Fruit fly (Drosophila melanogaster) whole organism, prepupa: Measurements from ENCODE around the gene mRF1.

Source experiments
- Blimp-1 ChIP-seq: fragments of 200-800 bp; sonication (Bioruptor generic); optimal IDR thresholded peaks from 3 replicates; lab custom pipeline; 2017; ENCODE audit warnings: missing biosample characterization, missing genetic modification characterization, mild to moderate bottlenecking, moderate library complexity, missing genetic modification reagents
- CG10631 ChIP-seq: fragments of 200-800 bp; sonication (Bioruptor generic); optimal IDR thresholded peaks from 2 replicates; lab custom pipeline; 2016; ENCODE audit warnings: missing biosample characterization, missing genetic modification characterization
- CG10669 ChIP-seq: fragments of 200-800 bp; sonication (Bioruptor generic); optimal IDR thresholded peaks from 3 replicates; lab custom pipeline; 2018; ENCODE audit warnings: missing biosample characterization, mild to moderate bottlenecking, missing genetic modification characterization, moderate library complexity
- CG11294 ChIP-seq: fragments of 200-800 bp; sonication (Bioruptor generic); IDR thresholded peaks from 2 replicates; pipeline ENCODE4 v1.3.6; 2022; ENCODE audit warnings: missing biosample characterization, missing genetic modification characterization
- CG11902 ChIP-seq: fragments of 200-800 bp; sonication (Bioruptor generic); optimal IDR thresholded peaks from 3 replicates; lab custom pipeline; 2016; ENCODE audit warnings: missing biosample characterization, missing genetic modification characterization
- CG15336 ChIP-seq: fragments of 200-800 bp; sonication (Bioruptor generic); IDR thresholded peaks from 2 replicates; pipeline ENCODE4 v1.3.6; 2022; ENCODE audit warnings: missing biosample characterization, missing genetic modification characterization
- CG1621 ChIP-seq: fragments of 200-800 bp; sonication (Bioruptor generic); optimal IDR thresholded peaks from 3 replicates; lab custom pipeline; 2018; ENCODE audit warnings: missing biosample characterization, mild to moderate bottlenecking, missing genetic modification characterization
- CG16779 ChIP-seq: fragments of 200-800 bp; sonication (Bioruptor generic); optimal IDR thresholded peaks from 3 replicates; lab custom pipeline; 2017; ENCODE audit warnings: missing biosample characterization, mild to moderate bottlenecking, missing genetic modification characterization
- CG3032 ChIP-seq: fragments of 200-800 bp; optimal IDR thresholded peaks from 2 replicates; lab custom pipeline; 2019; ENCODE audit warnings: missing biosample characterization, mild to moderate bottlenecking, missing genetic modification characterization, moderate library complexity
- CG31627 ChIP-seq: fragments of 200-800 bp; sonication (Bioruptor generic); optimal IDR thresholded peaks from 3 replicates; lab custom pipeline; 2016; ENCODE audit warnings: missing biosample characterization, missing genetic modification characterization
- CG32006 ChIP-seq: fragments of 200-800 bp; sonication (Bioruptor generic); optimal IDR thresholded peaks from 3 replicates; lab custom pipeline; 2017; ENCODE audit warnings: missing biosample characterization, mild to moderate bottlenecking, missing genetic modification characterization
- CG34406 ChIP-seq: fragments of 200-800 bp; sonication (Bioruptor generic); optimal IDR thresholded peaks from 3 replicates; lab custom pipeline; 2016; ENCODE audit warnings: missing biosample characterization, missing genetic modification characterization
- CG3919 ChIP-seq: fragments of 200-800 bp; sonication (Bioruptor generic); optimal IDR thresholded peaks from 3 replicates; lab custom pipeline; 2016; ENCODE audit warnings: missing biosample characterization, missing genetic modification characterization
- CG6163 ChIP-seq: fragments of 200-800 bp; sonication (Bioruptor generic); IDR thresholded peaks from 3 replicates; pipeline ENCODE4 v1.3.6; 2022; ENCODE audit warnings: missing biosample characterization, missing genetic modification characterization
- CG6276 ChIP-seq: fragments of 200-800 bp; sonication (Bioruptor generic); optimal IDR thresholded peaks from 2 replicates; lab custom pipeline; 2017; ENCODE audit warnings: missing biosample characterization, mild to moderate bottlenecking, missing genetic modification characterization
- CG6792 ChIP-seq: fragments of 200-800 bp; sonication (Bioruptor generic); optimal IDR thresholded peaks from 3 replicates; lab custom pipeline; 2016; ENCODE audit warnings: missing biosample characterization, missing genetic modification characterization
- CG6854 ChIP-seq: fragments of 200-800 bp; sonication (Bioruptor generic); optimal IDR thresholded peaks from 2 replicates; lab custom pipeline; 2017; ENCODE audit warnings: missing biosample characterization, mild to moderate bottlenecking, missing genetic modification characterization
- CG7368 ChIP-seq: fragments of 200-800 bp; sonication (Bioruptor generic); optimal IDR thresholded peaks from 3 replicates; lab custom pipeline; 2016; ENCODE audit warnings: missing biosample characterization, missing genetic modification characterization
- CG8119 ChIP-seq: fragments of 200-800 bp; sonication (Bioruptor generic); IDR thresholded peaks from 3 replicates; pipeline ENCODE4 v1.3.6; 2022; ENCODE audit warnings: missing biosample characterization, missing genetic modification characterization
- CG8319 ChIP-seq: fragments of 200-800 bp; sonication (Bioruptor generic); optimal IDR thresholded peaks from 3 replicates; lab custom pipeline; 2016; ENCODE audit warnings: missing biosample characterization, missing genetic modification characterization
- CG8632 ChIP-seq: fragments of 200-800 bp; sonication (Bioruptor generic); optimal IDR thresholded peaks from 3 replicates; lab custom pipeline; 2016; ENCODE audit warnings: missing biosample characterization, missing genetic modification characterization
- CG9139 ChIP-seq: fragments of 200-800 bp; sonication (Bioruptor generic); optimal IDR thresholded peaks from 3 replicates; lab custom pipeline; 2017; ENCODE audit warnings: missing biosample characterization, mild to moderate bottlenecking, missing genetic modification characterization
- Eip75B ChIP-seq: fragments of 200-800 bp; sonication (Bioruptor generic); optimal IDR thresholded peaks from 3 replicates; lab custom pipeline; 2016; ENCODE audit warnings: missing biosample characterization, missing genetic modification characterization
- Eip78C ChIP-seq: fragments of 200-800 bp; sonication (Bioruptor generic); peaks from one replicate; lab custom pipeline; 2016; ENCODE audit warnings: missing biosample characterization, missing genetic modification characterization
- Ets96B ChIP-seq: fragments of 200-800 bp; optimal IDR thresholded peaks from 2 replicates; lab custom pipeline; 2019; ENCODE audit warnings: missing biosample characterization, mild to moderate bottlenecking, missing genetic modification characterization, moderate library complexity
- Gug ChIP-seq: fragments of 200-800 bp; sonication (Bioruptor generic); IDR thresholded peaks from 2 replicates; pipeline ENCODE4 v1.3.6; 2022; ENCODE audit warnings: missing biosample characterization, missing genetic modification characterization
- Hr38 ChIP-seq: sonication (Bioruptor generic); optimal IDR thresholded peaks from 2 replicates; lab custom pipeline; 2016; ENCODE audit warnings: missing biosample characterization, missing genetic modification characterization
- Hr39 ChIP-seq: fragments of 200-800 bp; sonication (Bioruptor generic); optimal IDR thresholded peaks from 2 replicates; lab custom pipeline; 2016; ENCODE audit warnings: missing biosample characterization, missing genetic modification characterization
- Hr4 ChIP-seq: fragments of 200-800 bp; sonication (Bioruptor generic); optimal IDR thresholded peaks from 3 replicates; lab custom pipeline; 2016; ENCODE audit warnings: missing biosample characterization, missing genetic modification characterization
- Lpt ChIP-seq: fragments of 200-800 bp; sonication (Bioruptor generic); optimal IDR thresholded peaks from 3 replicates; lab custom pipeline; 2016; ENCODE audit warnings: missing biosample characterization, missing genetic modification characterization
- OdsH ChIP-seq: fragments of 200-800 bp; sonication (Bioruptor generic); optimal IDR thresholded peaks from 3 replicates; lab custom pipeline; 2016; ENCODE audit warnings: missing biosample characterization, missing genetic modification characterization
- Smox ChIP-seq: fragments of 200-800 bp; sonication (Bioruptor generic); optimal IDR thresholded peaks from 3 replicates; lab custom pipeline; 2016; ENCODE audit warnings: missing biosample characterization, missing genetic modification characterization
- Sox102F ChIP-seq: fragments of 200-800 bp; sonication (Bioruptor generic); optimal IDR thresholded peaks from 2 replicates; lab custom pipeline; 2016; ENCODE audit warnings: missing biosample characterization, mild to moderate bottlenecking, missing genetic modification characterization
- Sox15 ChIP-seq: fragments of 200-800 bp; sonication (Bioruptor generic); optimal IDR thresholded peaks from 3 replicates; lab custom pipeline; 2016; ENCODE audit warnings: missing biosample characterization, missing genetic modification characterization
- achi ChIP-seq: fragments of 200-800 bp; sonication (Bioruptor generic); optimal IDR thresholded peaks from 3 replicates; lab custom pipeline; 2016; ENCODE audit warnings: missing biosample characterization, missing genetic modification characterization
- acj6 ChIP-seq: fragments of 200-800 bp; sonication (Bioruptor generic); optimal IDR thresholded peaks from 3 replicates; lab custom pipeline; 2016; ENCODE audit warnings: missing biosample characterization, missing genetic modification characterization
- cyc ChIP-seq: fragments of 200-800 bp; sonication (Bioruptor generic); optimal IDR thresholded peaks from 3 replicates; lab custom pipeline; 2016; ENCODE audit warnings: missing biosample characterization, missing genetic modification characterization
- dac ChIP-seq: fragments of 200-800 bp; sonication (Bioruptor generic); optimal IDR thresholded peaks from 2 replicates; lab custom pipeline; 2017; ENCODE audit warnings: missing biosample characterization, mild to moderate bottlenecking, missing genetic modification characterization
- dsx ChIP-seq: fragments of 200-800 bp; optimal IDR thresholded peaks from 3 replicates; lab custom pipeline; 2019; ENCODE audit warnings: missing biosample characterization, mild to moderate bottlenecking, missing genetic modification characterization, moderate library complexity; ENCODE audit not compliant: poor library complexity, severe bottlenecking
- eg ChIP-seq: fragments of 200-800 bp; sonication (Bioruptor generic); IDR thresholded peaks from 3 replicates; pipeline ENCODE4 v1.3.6; 2022; ENCODE audit warnings: missing biosample characterization, missing genetic modification characterization
- esn ChIP-seq: fragments of 200-800 bp; sonication (Bioruptor generic); optimal IDR thresholded peaks from 2 replicates; lab custom pipeline; 2016; ENCODE audit warnings: missing biosample characterization, mild to moderate bottlenecking, missing genetic modification characterization, moderate library complexity
- fd59A ChIP-seq: fragments of 200-800 bp; sonication (Bioruptor generic); optimal IDR thresholded peaks from 2 replicates; lab custom pipeline; 2017; ENCODE audit warnings: missing biosample characterization, mild to moderate bottlenecking, missing genetic modification characterization, missing genetic modification reagents
- fd85E ChIP-seq: fragments of 200-800 bp; sonication (Bioruptor generic); optimal IDR thresholded peaks from 3 replicates; lab custom pipeline; 2016; ENCODE audit warnings: missing biosample characterization, missing genetic modification characterization
- fkh ChIP-seq: fragments of 200-800 bp; sonication (Bioruptor generic); optimal IDR thresholded peaks from 3 replicates; lab custom pipeline; 2017; ENCODE audit warnings: missing biosample characterization, mild to moderate bottlenecking, missing genetic modification characterization, moderate library complexity
- lz ChIP-seq: fragments of 200-800 bp; sonication (Bioruptor generic); optimal IDR thresholded peaks from 3 replicates; lab custom pipeline; 2016; ENCODE audit warnings: missing biosample characterization, missing genetic modification characterization
- pdm3 ChIP-seq: fragments of 200-800 bp; sonication (Bioruptor generic); optimal IDR thresholded peaks from 3 replicates; lab custom pipeline; 2016; ENCODE audit warnings: missing biosample characterization, missing genetic modification characterization
- salr ChIP-seq, 2 experiments: fragments of 200-800 bp; sonication (Bioruptor generic); optimal IDR thresholded peaks; 3 replicates each; lab custom pipeline; 2016 to 2018; ENCODE audit warnings: missing biosample characterization in 2 of 2, missing genetic modification characterization in 2 of 2, mild to moderate bottlenecking in 1 of 2
- spab ChIP-seq: fragments of 200-800 bp; sonication (Bioruptor generic); optimal IDR thresholded peaks from 2 replicates; lab custom pipeline; 2017; ENCODE audit warnings: missing biosample characterization, mild to moderate bottlenecking, missing genetic modification characterization, missing genetic modification reagents
- ss ChIP-seq, 2 experiments: fragments of 200-800 bp; sonication (Bioruptor generic); optimal IDR thresholded peaks; 2 replicates in 1 of 2; 3 replicates in 1 of 2; lab custom pipeline; 2017 to 2018; ENCODE audit warnings: mild to moderate bottlenecking in 2 of 2, missing biosample characterization in 2 of 2, missing genetic modification characterization in 2 of 2, moderate library complexity in 1 of 2
- svp ChIP-seq: fragments of 200-800 bp; sonication (Bioruptor generic); peaks from one replicate; lab custom pipeline; 2016; ENCODE audit warnings: missing biosample characterization, missing genetic modification characterization
- topi ChIP-seq: fragments of 200-800 bp; sonication (Bioruptor generic); optimal IDR thresholded peaks from 3 replicates; lab custom pipeline; 2016; ENCODE audit warnings: missing biosample characterization, missing genetic modification characterization
- vri ChIP-seq: fragments of 200-800 bp; sonication (Bioruptor generic); optimal IDR thresholded peaks from 3 replicates; lab custom pipeline; 2016; ENCODE audit warnings: missing biosample characterization, mild to moderate bottlenecking, missing genetic modification characterization

Gene mRF1

dm6 chr2L:13268040-13268652, 48.4 kb downstream of the mRF1 start:
- TF ChIP-seq CG8119 (GFP tag; lab: Robert Waterston, UW) = peak; percentile 72
- TF ChIP-seq topi (GFP tag; lab: Kevin White, UChicago) = no peak
- no peak for TF ChIP-seq CG9139
- peak; percentile 17 for TF ChIP-seq CG3919 (GFP tag; lab: Kevin White, UChicago)
- no peak for TF ChIP-seq Hr4
- TF ChIP-seq CG3032 (tag; lab: Kevin White, UChicago) = peak; percentile 70
- no peak for TF ChIP-seq svp
- TF ChIP-seq Sox15 = no peak
- TF ChIP-seq spab (GFP tag; lab: Kevin White, UChicago) = peak; percentile 33
- peak; percentile 60 for TF ChIP-seq achi (GFP tag; lab: Kevin White, UChicago)
- TF ChIP-seq CG32006 (GFP tag; lab: Kevin White, UChicago) = peak; percentile 72
- peak in 1 of 2 experiments; percentile 51 for TF ChIP-seq salr (GFP tag; optimal IDR thresholded peaks at IDR 0.05; lab: Kevin White, UChicago)
- no peak for TF ChIP-seq Eip75B (GFP tag; lab: Kevin White, UChicago)
- peak; percentile 52 for TF ChIP-seq OdsH
- TF ChIP-seq CG6163 = no peak
- TF ChIP-seq CG11294 (GFP tag; lab: Robert Waterston, UW) = no peak
- no peak for TF ChIP-seq pdm3 (GFP tag; lab: Kevin White, UChicago)
- TF ChIP-seq fkh (GFP tag; lab: Kevin White, UChicago) = no peak
- no peak for TF ChIP-seq dac (GFP tag; lab: Kevin White, UChicago)
- TF ChIP-seq Hr38 (GFP tag; lab: Kevin White, UChicago) = no peak
- peak; percentile 26 for TF ChIP-seq CG10669 (GFP tag; lab: Kevin White, UChicago)
- no peak for TF ChIP-seq fd59A (GFP tag; lab: Kevin White, UChicago)
- no peak for TF ChIP-seq vri (GFP tag; lab: Kevin White, UChicago)
- TF ChIP-seq Sox102F (GFP tag; lab: Kevin White, UChicago) = no peak
- no peak for TF ChIP-seq Hr39
- no peak for TF ChIP-seq fd85E (GFP tag; lab: Kevin White, UChicago)
- peak; percentile 54 to 65 for TF ChIP-seq ss (GFP tag; optimal IDR thresholded peaks at IDR 0.05; lab: Kevin White, UChicago)
- TF ChIP-seq dsx = peak; percentile 76
- TF ChIP-seq CG6792 = no peak
- peak; percentile 51 for TF ChIP-seq CG10631 (GFP tag; lab: Kevin White, UChicago)
- TF ChIP-seq CG31627 (GFP tag; lab: Kevin White, UChicago) = no peak
- peak; percentile 4 for TF ChIP-seq CG1621 (tag; lab: Kevin White, UChicago)
- no peak for TF ChIP-seq CG8632 (GFP tag; lab: Kevin White, UChicago)
- TF ChIP-seq CG7368 (GFP tag; lab: Kevin White, UChicago) = no peak
- TF ChIP-seq CG6276 (GFP tag; lab: Kevin White, UChicago) = peak; percentile 25
- peak; percentile 55 for TF ChIP-seq Lpt
- no peak for TF ChIP-seq cyc (GFP tag; lab: Kevin White, UChicago)
- TF ChIP-seq Eip78C (GFP tag; lab: Kevin White, UChicago) = peak; percentile 71
- no peak for TF ChIP-seq CG16779 (tag; lab: Kevin White, UChicago)
- TF ChIP-seq CG8319 = no peak
- peak; percentile 31; the same call in 1 of the 2 replicates for TF ChIP-seq Gug (GFP tag; lab: Robert Waterston, UW)
- TF ChIP-seq CG6854 = no peak
- no peak for TF ChIP-seq Smox (GFP tag; lab: Kevin White, UChicago)
- no peak for TF ChIP-seq lz (GFP tag; lab: Kevin White, UChicago)
- TF ChIP-seq acj6 (GFP tag; lab: Kevin White, UChicago) = peak; percentile 19
- no peak for TF ChIP-seq CG11902 (GFP tag; lab: Kevin White, UChicago)
- peak; percentile 55 for TF ChIP-seq Ets96B
- no peak for TF ChIP-seq esn (GFP tag; lab: Kevin White, UChicago)
- TF ChIP-seq eg (GFP tag; lab: Robert Waterston, UW) = peak; percentile 51; the same call in 2 of the 3 replicates
- TF ChIP-seq CG34406 (GFP tag; lab: Kevin White, UChicago) = no peak
- TF ChIP-seq Blimp-1 (GFP tag; lab: Kevin White, UChicago) = no peak
- peak; percentile 70 for TF ChIP-seq CG15336 (GFP tag; lab: Robert Waterston, UW)
